Worm (Caenorhabditis elegans): Measurements from ENCODE around the gene tald-1.

The tald-1 gene

DNA sequence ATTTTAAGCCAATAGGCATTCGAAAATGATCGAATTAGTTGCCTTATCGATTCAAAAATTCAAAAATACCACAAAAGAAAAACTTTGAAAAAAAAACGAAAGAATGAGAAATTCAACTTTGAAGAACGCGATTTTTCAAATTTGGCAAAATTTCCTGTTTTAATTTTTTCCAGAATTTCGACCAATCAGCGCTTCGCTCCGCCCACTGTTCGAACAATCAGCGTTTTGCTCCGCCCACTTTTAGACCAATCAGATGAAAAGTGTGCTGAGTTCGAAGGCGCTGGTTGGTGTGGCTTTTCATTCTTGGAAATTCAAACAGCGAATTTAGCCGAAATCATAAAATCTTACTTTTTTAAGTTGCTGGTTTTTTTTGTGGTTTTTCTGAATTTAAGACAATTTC, 11.1 kb downstream of the tald-1 start:
- TF ChIP-seq nfya-1 (tag; optimal IDR thresholded peaks at IDR 0.05) = peak; percentile 85
- TF ChIP-seq hlh-13 (GFP tag; optimal IDR thresholded peaks at IDR 0.05) = no peak
- no peak for TF ChIP-seq lim-6 (tag; optimal IDR thresholded peaks at IDR 0.05)

DNA sequence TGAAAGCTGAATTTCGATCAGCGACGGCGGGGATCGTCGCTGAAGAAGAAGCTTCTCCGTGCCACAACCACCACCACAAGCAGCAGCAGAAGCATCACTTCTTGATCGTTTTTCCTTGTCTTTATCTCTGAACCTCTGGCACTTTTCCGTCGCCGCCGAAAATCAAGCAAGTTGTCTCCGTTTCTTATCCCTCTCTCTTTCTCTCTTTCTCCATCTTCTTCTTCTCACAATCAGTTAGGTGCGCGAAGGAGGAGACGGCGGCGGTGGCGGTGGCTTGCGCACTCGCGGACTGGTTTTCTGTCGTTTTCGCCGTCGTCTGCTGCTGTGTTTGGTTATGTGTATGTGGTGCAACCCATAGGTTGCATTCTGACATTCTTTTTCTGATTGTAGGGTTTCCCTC, 12.0 kb downstream of the tald-1 start:
- TF ChIP-seq hlh-6 (tag; optimal IDR thresholded peaks at IDR 0.05) (no peak), madf-2 (tag; optimal IDR thresholded peaks at IDR 0.05) (no peak), sdc-2 (tag; optimal IDR thresholded peaks at IDR 0.05) (peak; percentile 5), lim-6 (tag; optimal IDR thresholded peaks at IDR 0.05) (no peak), F13H6.1 (tag; optimal IDR thresholded peaks at IDR 0.05) (peak; percentile 15), che-1 (tag; optimal IDR thresholded peaks at IDR 0.05) (peak; percentile 19), ceh-31 (tag; optimal IDR thresholded peaks at IDR 0.05) (peak; percentile 26), nfya-1 (tag; optimal IDR thresholded peaks at IDR 0.05) (peak; percentile 13), elt-2 (tag; optimal IDR thresholded peaks at IDR 0.05) (peak; percentile 28), unc-55 (GFP tag; optimal IDR thresholded peaks at IDR 0.05) (peak; percentile 37), ceh-14 (tag; optimal IDR thresholded peaks at IDR 0.05) (no peak), pqm-1 (tag; optimal IDR thresholded peaks at IDR 0.05) (no peak), rnt-1 (tag; optimal IDR thresholded peaks at IDR 0.05) (peak; percentile 54), pha-4 (tag; optimal IDR thresholded peaks at IDR 0.05) (no peak), eyg-1 (tag; optimal IDR thresholded peaks at IDR 0.05) (no peak), ahr-1 (tag; optimal IDR thresholded peaks at IDR 0.05) (no peak), ceh-18 (tag; optimal IDR thresholded peaks at IDR 0.05) (peak; percentile 2)

DNA sequence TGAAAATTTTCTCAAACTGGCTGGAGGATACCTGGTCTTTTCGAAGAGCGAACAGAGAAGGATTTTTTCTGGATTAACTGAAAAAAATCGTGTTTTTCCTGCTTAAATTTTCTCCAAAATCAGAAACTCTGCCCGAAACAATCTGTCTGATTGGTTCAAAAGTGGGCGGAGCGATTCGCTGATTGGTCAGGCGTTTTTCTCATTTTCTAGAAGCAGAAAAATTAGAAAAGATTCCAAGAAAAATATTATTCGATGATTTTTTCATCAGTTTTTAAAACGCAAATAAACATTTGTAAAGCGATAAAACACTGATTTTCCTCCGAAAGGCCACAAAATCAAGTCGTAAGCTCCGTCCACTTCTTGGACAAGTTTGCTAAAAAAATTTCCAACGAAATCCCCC, 12.4 kb downstream of the tald-1 start:
- no peak for TF ChIP-seq ceh-31 (tag; optimal IDR thresholded peaks at IDR 0.05)
- peak; percentile 41 for TF ChIP-seq nfya-1 (tag; optimal IDR thresholded peaks at IDR 0.05)
- no peak for TF ChIP-seq pha-2 (tag; optimal IDR thresholded peaks at IDR 0.05)
- no peak for TF ChIP-seq sdc-2 (tag; optimal IDR thresholded peaks at IDR 0.05)

DNA sequence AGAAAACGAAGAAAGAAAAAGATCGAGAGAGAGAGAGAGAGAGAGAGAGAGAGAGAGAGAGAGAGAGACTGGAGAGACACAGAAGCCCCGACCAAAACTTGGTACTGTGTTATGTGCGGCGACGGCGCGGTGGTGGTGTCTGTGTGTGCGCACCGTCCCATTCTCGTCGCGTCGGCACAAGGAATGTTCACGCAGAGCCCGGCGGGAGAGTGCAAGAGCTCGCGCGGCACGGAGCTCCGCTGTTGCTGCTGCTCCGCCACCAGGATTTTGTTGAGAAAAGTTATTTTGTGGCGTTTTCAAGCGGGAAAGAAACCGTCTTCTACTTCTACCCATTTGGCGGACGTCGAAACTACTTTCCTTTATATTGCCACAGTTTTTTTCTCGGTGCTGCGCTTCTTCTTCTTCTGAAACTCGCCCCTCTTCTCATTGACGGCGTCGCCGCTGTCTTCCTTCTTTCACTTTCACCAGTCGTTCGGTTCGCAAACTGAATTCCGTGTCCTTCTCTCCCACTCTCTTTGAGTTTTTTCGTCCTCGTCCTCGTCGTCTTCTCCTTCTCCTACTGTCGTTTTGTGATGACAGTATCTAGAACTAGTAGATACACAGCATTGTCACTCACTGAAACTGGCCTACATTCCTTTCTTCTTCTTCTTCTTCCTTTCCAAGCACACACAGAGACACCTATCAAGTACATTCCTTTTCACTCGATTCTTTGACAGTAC, 13.1 kb downstream of the tald-1 start:
- TF ChIP-seq ceh-14 (tag; optimal IDR thresholded peaks at IDR 0.05) = peak; percentile 11
- no peak for TF ChIP-seq pqm-1 (tag; optimal IDR thresholded peaks at IDR 0.05)
- peak; percentile 11 for TF ChIP-seq ref-2 (tag; optimal IDR thresholded peaks at IDR 0.05)
- peak; percentile 23 for TF ChIP-seq ceh-34 (tag; optimal IDR thresholded peaks at IDR 0.05)
- no peak for TF ChIP-seq sdc-2 (tag; optimal IDR thresholded peaks at IDR 0.05)
- peak; percentile 34 for TF ChIP-seq gmeb-2 (tag; optimal IDR thresholded peaks at IDR 0.05)
- TF ChIP-seq K02D7.2 (tag; optimal IDR thresholded peaks at IDR 0.05) = no peak
- no peak for TF ChIP-seq hlh-13 (GFP tag; optimal IDR thresholded peaks at IDR 0.05)
- no peak for TF ChIP-seq tbx-7 (tag; optimal IDR thresholded peaks at IDR 0.05)
- TF ChIP-seq ets-4 (tag; optimal IDR thresholded peaks at IDR 0.05) = peak; percentile 33

DNA sequence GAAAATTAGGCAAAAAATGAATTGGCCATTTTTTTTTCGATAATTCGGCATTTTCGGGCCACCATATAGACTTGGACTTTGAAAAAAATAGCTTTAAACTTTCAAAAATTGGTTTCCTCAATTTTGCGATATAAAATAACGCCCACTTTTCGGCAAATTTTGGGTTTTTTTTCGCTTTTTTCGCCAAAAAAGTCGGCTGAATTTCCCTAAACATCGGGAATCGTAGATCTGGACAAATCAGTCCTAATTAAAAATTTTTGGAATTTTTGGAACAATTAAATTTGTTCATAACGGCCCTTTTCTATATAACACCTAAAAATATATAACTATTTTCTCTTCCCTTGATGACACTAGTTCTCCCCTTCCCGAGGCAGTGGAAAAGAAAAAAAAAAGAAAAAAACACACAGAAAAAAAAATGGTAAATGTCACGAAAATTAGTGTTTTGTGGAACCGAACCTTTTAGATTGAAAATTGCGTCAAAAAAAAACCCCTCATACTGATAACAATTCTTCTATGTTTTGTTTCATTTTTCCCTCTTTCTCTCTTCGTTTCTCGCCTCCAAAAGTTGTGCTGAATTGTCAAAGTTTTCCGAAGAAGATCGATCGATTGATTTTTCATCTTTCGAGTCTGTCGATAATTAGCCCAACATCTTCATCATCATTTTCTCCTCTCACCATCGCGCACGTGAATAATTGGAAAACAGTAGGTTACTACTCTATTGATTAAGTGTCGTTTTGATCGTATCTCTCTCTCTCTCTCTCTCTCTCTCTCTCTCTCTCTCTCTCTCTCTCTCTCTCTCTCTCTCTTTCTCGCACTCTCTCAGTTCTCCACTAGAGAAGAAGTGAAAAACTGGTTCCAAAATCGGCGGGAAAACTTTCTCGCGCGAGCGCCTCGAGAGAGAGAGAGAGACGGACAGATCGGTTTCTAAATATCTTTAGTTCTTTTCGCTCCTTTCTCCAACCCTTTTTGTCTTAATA, 14.2 kb downstream of the tald-1 start, which contains the start of gene Y24D9A.6:
Y24D9A.6 (minus strand) TSS at position 51 of the 977 bp plus-strand sequence.
- no peak for TF ChIP-seq pqm-1 (tag; optimal IDR thresholded peaks at IDR 0.05)
- TF ChIP-seq dve-1 (tag; optimal IDR thresholded peaks at IDR 0.05) = peak; percentile 46
- no peak for TF ChIP-seq ceh-31 (tag; optimal IDR thresholded peaks at IDR 0.05)
- no peak for TF ChIP-seq F13H6.1 (tag; optimal IDR thresholded peaks at IDR 0.05)
- TF ChIP-seq pha-4 (tag; optimal IDR thresholded peaks at IDR 0.05) = no peak

DNA sequence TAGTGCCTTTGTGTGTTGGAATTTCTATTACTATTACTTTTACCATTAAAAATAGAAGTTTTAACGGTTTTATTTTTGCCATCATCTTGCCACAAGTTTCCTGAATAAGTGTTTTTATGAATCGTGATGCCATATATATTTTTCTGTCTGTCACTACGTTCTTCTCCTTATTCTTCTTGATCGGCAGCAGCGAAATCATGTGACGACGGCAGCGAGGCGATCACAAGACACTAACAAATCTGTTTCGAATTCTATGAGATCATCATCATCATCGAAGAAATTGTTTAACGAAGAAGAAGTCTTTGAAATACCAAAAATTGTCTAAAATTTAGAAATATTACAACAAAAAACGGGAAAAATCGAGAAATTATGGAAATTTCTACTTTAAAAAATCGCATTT, 16.0 kb downstream of the tald-1 start:
- no peak for TF ChIP-seq pha-2 (tag; optimal IDR thresholded peaks at IDR 0.05)
- no peak for TF ChIP-seq sdc-2 (tag; optimal IDR thresholded peaks at IDR 0.05)
- TF ChIP-seq ceh-2 (tag; optimal IDR thresholded peaks at IDR 0.05) = no peak
- no peak for TF ChIP-seq pat-9 (tag; optimal IDR thresholded peaks at IDR 0.05)
- no peak for TF ChIP-seq che-1 (tag; optimal IDR thresholded peaks at IDR 0.05)
- no peak for TF ChIP-seq unc-42 (tag; optimal IDR thresholded peaks at IDR 0.05)
- TF ChIP-seq zip-5 (tag; optimal IDR thresholded peaks at IDR 0.05) = no peak
- no peak for TF ChIP-seq hlh-15 (tag; optimal IDR thresholded peaks at IDR 0.05)
- peak; percentile 56 for TF ChIP-seq hlh-30 (tag; optimal IDR thresholded peaks at IDR 0.05; ENCODE audit: insufficient read depth)

Data from whole organism, late embryonic.